Fruit fly (Drosophila melanogaster) whole organism, embryonic: ENCODE measurements around the gene Oatp30B.

Source experiments
- Aef1 ChIP-seq: fragments of 200-800 bp; sonication (Bioruptor generic); IDR thresholded peaks from 3 replicates; pipeline ENCODE4 v1.3.6; 2022; ENCODE audit warnings: missing biosample characterization, missing genetic modification characterization
- Atf3 ChIP-seq: fragments of 200-800 bp; sonication (Bioruptor generic); optimal IDR thresholded peaks from 3 replicates; lab custom pipeline; 2016; ENCODE audit warnings: missing biosample characterization, missing genetic modification characterization
- B-H2 ChIP-seq: fragments of 200-800 bp; sonication (Bioruptor generic); optimal IDR thresholded peaks from 2 replicates; lab custom pipeline; 2018; ENCODE audit warnings: missing biosample characterization, mild to moderate bottlenecking, missing genetic modification characterization
- BEAF-32 ChIP-seq: fragments of 200-800 bp; sonication (Bioruptor generic); optimal IDR thresholded peaks from 3 replicates; lab custom pipeline; 2017; ENCODE audit warnings: missing biosample characterization, missing genetic modification characterization, mild to moderate bottlenecking, moderate library complexity, missing genetic modification reagents
- Bgb ChIP-seq: fragments of 200-800 bp; sonication (Bioruptor generic); IDR thresholded peaks from 2 replicates; pipeline ENCODE4 v1.3.6; 2022; ENCODE audit warnings: missing biosample characterization, missing genetic modification characterization; ENCODE audit not compliant: partially characterized antibody
- Blimp-1 ChIP-seq: fragments of 200-800 bp; sonication (Bioruptor generic); optimal IDR thresholded peaks from 3 replicates; lab custom pipeline; 2018; ENCODE audit warnings: missing biosample characterization, missing genetic modification characterization, mild to moderate bottlenecking, moderate library complexity, missing genetic modification reagents
- CG10274 ChIP-seq: fragments of 200-800 bp; sonication (Bioruptor generic); optimal IDR thresholded peaks from 3 replicates; lab custom pipeline; 2017; ENCODE audit warnings: missing biosample characterization, mild to moderate bottlenecking, missing genetic modification characterization
- CG10321 ChIP-seq: fragments of 200-800 bp; sonication (Bioruptor generic); IDR thresholded peaks from 2 replicates; pipeline ENCODE4 v1.3.6; 2022; ENCODE audit warnings: missing biosample characterization, missing genetic modification characterization
- CG11504 ChIP-seq: fragments of 200-800 bp; sonication (Bioruptor generic); optimal IDR thresholded peaks from 3 replicates; lab custom pipeline; 2019; ENCODE audit warnings: missing biosample characterization, mild to moderate bottlenecking, missing genetic modification characterization, moderate library complexity
- CG11560 ChIP-seq: fragments of 200-800 bp; sonication (Bioruptor generic); IDR thresholded peaks from 3 replicates; pipeline ENCODE4 v1.3.6; 2022; ENCODE audit warnings: missing biosample characterization, missing genetic modification characterization
- CG13296 ChIP-seq: fragments of 200-800 bp; sonication (Bioruptor generic); optimal IDR thresholded peaks from 3 replicates; lab custom pipeline; 2018; ENCODE audit warnings: missing biosample characterization, mild to moderate bottlenecking, missing genetic modification characterization
- CG15514 ChIP-seq: fragments of 200-800 bp; sonication (Bioruptor generic); optimal IDR thresholded peaks from 3 replicates; lab custom pipeline; 2017; ENCODE audit warnings: missing biosample characterization, missing genetic modification characterization, mild to moderate bottlenecking, moderate library complexity, missing genetic modification reagents
- CG15601 ChIP-seq: fragments of 200-800 bp; sonication (Bioruptor generic); optimal IDR thresholded peaks from 3 replicates; lab custom pipeline; 2019; ENCODE audit warnings: missing biosample characterization, mild to moderate bottlenecking, missing genetic modification characterization, moderate library complexity
- CG17361 ChIP-seq: fragments of 200-800 bp; sonication (Bioruptor generic); IDR thresholded peaks from 3 replicates; pipeline ENCODE4 v1.3.6; 2022; ENCODE audit warnings: missing biosample characterization, missing genetic modification characterization
- CG17829 ChIP-seq: fragments of 200-800 bp; optimal IDR thresholded peaks from 2 replicates; lab custom pipeline; 2019; ENCODE audit warnings: missing biosample characterization, mild to moderate bottlenecking, missing genetic modification characterization, moderate library complexity
- CG2875 ChIP-seq: fragments of 200-800 bp; sonication (Bioruptor generic); optimal IDR thresholded peaks from 2 replicates; lab custom pipeline; 2017; ENCODE audit warnings: missing biosample characterization, mild to moderate bottlenecking, missing genetic modification characterization, missing genetic modification reagents
- CG33557 ChIP-seq: fragments of 200-800 bp; sonication (Bioruptor generic); optimal IDR thresholded peaks from 2 replicates; lab custom pipeline; 2019; ENCODE audit warnings: missing biosample characterization, mild to moderate bottlenecking, missing genetic modification characterization, moderate library complexity
- CG4360 ChIP-seq: fragments of 200-800 bp; sonication (Bioruptor generic); IDR thresholded peaks from 2 replicates; pipeline ENCODE4 v1.3.6; 2022; ENCODE audit warnings: missing biosample characterization, missing genetic modification characterization
- CG4424 ChIP-seq: fragments of 200-800 bp; sonication (Bioruptor generic); optimal IDR thresholded peaks from 3 replicates; lab custom pipeline; 2016; ENCODE audit warnings: missing biosample characterization, missing genetic modification characterization
- CG7928 ChIP-seq: fragments of 200-800 bp; sonication (Bioruptor generic); optimal IDR thresholded peaks from 2 replicates; lab custom pipeline; 2017; ENCODE audit warnings: missing biosample characterization, mild to moderate bottlenecking, missing genetic modification characterization
- CG8478 ChIP-seq: fragments of >200 bp; optimal IDR thresholded peaks from 2 replicates; lab custom pipeline; 2018
- CG8924 ChIP-seq: fragments of 200-800 bp; optimal IDR thresholded peaks from 3 replicates; lab custom pipeline; 2019; ENCODE audit warnings: missing biosample characterization, mild to moderate bottlenecking, missing genetic modification characterization, moderate library complexity
- CG9437 ChIP-seq: fragments of 200-800 bp; sonication (Bioruptor generic); optimal IDR thresholded peaks from 2 replicates; lab custom pipeline; 2018; ENCODE audit warnings: missing biosample characterization, mild to moderate bottlenecking, missing genetic modification characterization
- Camta ChIP-seq: fragments of 200-800 bp; sonication (Bioruptor generic); optimal IDR thresholded peaks from 2 replicates; lab custom pipeline; 2016; ENCODE audit warnings: missing biosample characterization, missing genetic modification characterization
- Dbx ChIP-seq: fragments of 200-800 bp; sonication (Bioruptor generic); IDR thresholded peaks from 3 replicates; pipeline ENCODE4 v1.3.6; 2022; ENCODE audit warnings: missing biosample characterization, missing genetic modification characterization
- Drgx ChIP-seq: fragments of 200-800 bp; sonication (Bioruptor generic); IDR thresholded peaks from 2 replicates; pipeline ENCODE4 v1.3.6; 2022; ENCODE audit warnings: missing biosample characterization, missing genetic modification characterization
- Fer1 ChIP-seq: fragments of 200-800 bp; sonication (Bioruptor generic); optimal IDR thresholded peaks from 2 replicates; lab custom pipeline; 2017; ENCODE audit warnings: missing biosample characterization, mild to moderate bottlenecking, missing genetic modification characterization
- Med ChIP-seq: fragments of 200-800 bp; sonication (Bioruptor generic); peaks from one replicate; lab custom pipeline; 2016; ENCODE audit warnings: missing biosample characterization, missing genetic modification characterization, mild to moderate bottlenecking, inconsistent platforms, moderate library complexity
- PHDP ChIP-seq: fragments of 200-800 bp; sonication (Bioruptor generic); optimal IDR thresholded peaks from 3 replicates; lab custom pipeline; 2018; ENCODE audit warnings: missing biosample characterization, mild to moderate bottlenecking, missing genetic modification characterization, moderate library complexity
- Pdp1 ChIP-seq, 2 experiments: fragments of 200-800 bp; sonication (Bioruptor generic); optimal IDR thresholded peaks; 3 replicates each; lab custom pipeline; 2016; ENCODE audit warnings: missing biosample characterization in 2 of 2, missing genetic modification characterization in 2 of 2, mild to moderate bottlenecking in 1 of 2, moderate library complexity in 1 of 2
- Rfx ChIP-seq: fragments of 200-800 bp; sonication (Bioruptor generic); IDR thresholded peaks from 2 replicates; pipeline ENCODE4 v1.3.6; 2022; ENCODE audit warnings: missing biosample characterization, missing genetic modification characterization
- Xbp1 ChIP-seq: fragments of 200-800 bp; sonication (Bioruptor generic); optimal IDR thresholded peaks from 3 replicates; lab custom pipeline; 2016; ENCODE audit warnings: missing biosample characterization, mild to moderate bottlenecking, missing genetic modification characterization
- amos ChIP-seq: fragments of 200-800 bp; sonication (Bioruptor generic); IDR thresholded peaks from 2 replicates; pipeline ENCODE4 v1.3.6; 2022; ENCODE audit warnings: missing biosample characterization, missing genetic modification characterization; ENCODE audit not compliant: partially characterized antibody
- bab2 ChIP-seq: fragments of 200-800 bp; sonication (Bioruptor generic); optimal IDR thresholded peaks from 2 replicates; lab custom pipeline; 2016; ENCODE audit warnings: missing biosample characterization, missing genetic modification characterization
- bbx ChIP-seq: fragments of 200-800 bp; sonication (Bioruptor generic); IDR thresholded peaks from 2 replicates; pipeline ENCODE4 v1.3.6; 2022; ENCODE audit warnings: missing biosample characterization, missing genetic modification characterization; ENCODE audit not compliant: partially characterized antibody
- danr ChIP-seq: fragments of 200-800 bp; sonication (Bioruptor generic); IDR thresholded peaks from 2 replicates; pipeline ENCODE4 v1.3.6; 2022; ENCODE audit warnings: missing biosample characterization, missing genetic modification characterization
- eve ChIP-seq, 2 experiments: fragments of >200 bp; optimal IDR thresholded peaks; 2 replicates each; lab custom pipeline; 2017; ENCODE audit warnings: missing biosample characterization in 2 of 2, missing genetic modification characterization in 2 of 2
- ftz-f1 ChIP-seq: fragments of 200-800 bp; sonication (Bioruptor generic); optimal IDR thresholded peaks from 2 replicates; lab custom pipeline; 2016; ENCODE audit warnings: missing biosample characterization, missing genetic modification characterization
- h ChIP-seq: fragments of >200 bp; optimal IDR thresholded peaks from 2 replicates; lab custom pipeline; 2017
- kah ChIP-seq: fragments of 200-800 bp; sonication (Bioruptor generic); optimal IDR thresholded peaks from 2 replicates; lab custom pipeline; 2018; ENCODE audit warnings: missing biosample characterization, mild to moderate bottlenecking, missing genetic modification characterization
- kni ChIP-seq: fragments of 200-800 bp; sonication (Bioruptor generic); optimal IDR thresholded peaks from 3 replicates; lab custom pipeline; 2017; ENCODE audit warnings: mild to moderate bottlenecking, missing biosample characterization, missing genetic modification reagents, missing genetic modification characterization
- lov ChIP-seq, 2 experiments: fragments of 200-800 bp in 1 of 2; fragments of >200 bp in 1 of 2; sonication (Bioruptor generic) in 1 of 2; IDR thresholded peaks in 1 of 2; optimal IDR thresholded peaks in 1 of 2; 2 replicates in 1 of 2; 3 replicates in 1 of 2; pipeline versions ENCODE4 v1.3.6 to Lab custom; 2017 to 2022; ENCODE audit warnings: missing biosample characterization in 1 of 2, missing genetic modification characterization in 1 of 2
- odd ChIP-seq: fragments of 200-800 bp; sonication (Bioruptor generic); optimal IDR thresholded peaks from 2 replicates; lab custom pipeline; 2017; ENCODE audit warnings: missing biosample characterization, mild to moderate bottlenecking, missing genetic modification characterization
- rib ChIP-seq: fragments of 200-800 bp; sonication (Bioruptor generic); IDR thresholded peaks from 2 replicates; pipeline ENCODE4 v1.3.6; 2022; ENCODE audit warnings: missing biosample characterization, missing genetic modification characterization
- salm ChIP-seq: fragments of 200-800 bp; sonication (Bioruptor generic); optimal IDR thresholded peaks from 2 replicates; lab custom pipeline; 2018; ENCODE audit warnings: missing biosample characterization, mild to moderate bottlenecking, missing genetic modification characterization
- schlank ChIP-seq: fragments of 200-800 bp; sonication (Bioruptor generic); optimal IDR thresholded peaks from 2 replicates; lab custom pipeline; 2018; ENCODE audit warnings: missing biosample characterization, mild to moderate bottlenecking, missing genetic modification characterization
- sens ChIP-seq: fragments of 200-800 bp; sonication (Bioruptor generic); peaks from one replicate; lab custom pipeline; 2016; ENCODE audit warnings: missing biosample characterization, missing genetic modification characterization
- stwl ChIP-seq: fragments of 200-800 bp; sonication (Bioruptor generic); optimal IDR thresholded peaks from 3 replicates; lab custom pipeline; 2018; ENCODE audit warnings: missing biosample characterization, mild to moderate bottlenecking, missing genetic modification characterization, moderate library complexity
- sug ChIP-seq: fragments of 200-800 bp; optimal IDR thresholded peaks from 2 replicates; lab custom pipeline; 2019; ENCODE audit warnings: missing biosample characterization, mild to moderate bottlenecking, missing genetic modification characterization, moderate library complexity
- tx ChIP-seq: fragments of 200-800 bp; sonication (Bioruptor generic); optimal IDR thresholded peaks from 2 replicates; lab custom pipeline; 2016; ENCODE audit warnings: missing biosample characterization, missing genetic modification characterization
- zen ChIP-seq: fragments of 200-800 bp; sonication (Bioruptor generic); optimal IDR thresholded peaks from 3 replicates; lab custom pipeline; 2018; ENCODE audit warnings: missing biosample characterization, mild to moderate bottlenecking, missing genetic modification characterization, moderate library complexity

Gene Oatp30B

dm6 chr2L:9495418-9495779, 25.6 kb upstream of the Oatp30B start, which contains the start of gene CG33298 (continued):
- TF ChIP-seq Fer1 (GFP tag; lab: Kevin White, UChicago) (peak; percentile 19), Atf3 (GFP tag; lab: Kevin White, UChicago) (no peak), Blimp-1 (peak; percentile 72), Rfx (GFP tag; lab: Robert Waterston, UW) (peak; percentile 18; the same call in 1 of the 2 replicates), CG8924 (tag; lab: Kevin White, UChicago) (peak; percentile 25), CG13296 (peak; percentile 6), schlank (tag; lab: Kevin White, UChicago) (no peak), CG15601 (tag; lab: Kevin White, UChicago) (peak; percentile 67), bbx (GFP tag; lab: Robert Waterston, UW) (peak; percentile 61; the same call in 1 of the 2 replicates), Pdp1 (GFP tag; optimal IDR thresholded peaks at IDR 0.05; lab: Kevin White, UChicago) (peak in 1 of 2 experiments; percentile 28), rib (GFP tag; lab: Robert Waterston, UW) (0 out of 2 replicates have a peak, but pooled peaks have one; percentile 15), eve (GFP tag; optimal IDR thresholded peaks at IDR 0.05; lab: Kevin White, UChicago) (no peak), CG8478 (lab: Kevin White, UChicago) (no peak), CG11560 (tag; lab: Robert Waterston, UW) (no peak), lov (optimal IDR thresholded peaks at IDR 0.05; lab: Kevin White, UChicago) (no peak), lov (GFP tag; IDR thresholded peaks at IDR 0.05; lab: Robert Waterston, UW) (no peak), tx (GFP tag; lab: Kevin White, UChicago) (no peak), CG10321 (GFP tag; lab: Robert Waterston, UW) (no peak), CG9437 (GFP tag; lab: Kevin White, UChicago) (no peak), PHDP (no peak), Xbp1 (no peak), CG10274 (GFP tag; lab: Kevin White, UChicago) (no peak), Med (peak; percentile 37), B-H2 (GFP tag; lab: Kevin White, UChicago) (no peak), odd (GFP tag; lab: Kevin White, UChicago) (peak; percentile 10), CG15514 (GFP tag; lab: Kevin White, UChicago) (peak; percentile 30), CG17829 (peak; percentile 6), kni (peak; percentile 40), bab2 (GFP tag; lab: Kevin White, UChicago) (no peak), amos (GFP tag; lab: Robert Waterston, UW) (peak; percentile 52; the same call in 1 of the 2 replicates), Bgb (GFP tag; lab: Robert Waterston, UW) (peak; percentile 32; the same call in 1 of the 2 replicates), stwl (tag; lab: Kevin White, UChicago) (peak; percentile 37), zen (no peak), sens (GFP tag; lab: Kevin White, UChicago) (peak; percentile 78), Dbx (0 out of 3 replicates have a peak, but pooled peaks have one; percentile 11), BEAF-32 (GFP tag; lab: Kevin White, UChicago) (peak; percentile 35), CG2875 (no peak), ftz-f1 (GFP tag; lab: Kevin White, UChicago) (no peak), CG4424 (GFP tag; lab: Kevin White, UChicago) (no peak), danr (GFP tag; lab: Robert Waterston, UW) (no peak)

dm6 chr2L:9495870-9496269, 25.1 kb upstream of the Oatp30B start:
- TF ChIP-seq CG11504 (tag; lab: Kevin White, UChicago) (peak; percentile 79), amos (GFP tag; lab: Robert Waterston, UW) (no peak), CG33557 (GFP tag; lab: Kevin White, UChicago) (no peak), Camta (GFP tag; lab: Kevin White, UChicago) (no peak), schlank (tag; lab: Kevin White, UChicago) (no peak), kah (GFP tag; lab: Kevin White, UChicago) (no peak), sug (tag; lab: Kevin White, UChicago) (no peak), Aef1 (GFP tag; lab: Robert Waterston, UW) (no peak), salm (tag; lab: Kevin White, UChicago) (no peak), CG4360 (GFP tag; lab: Robert Waterston, UW) (peak; percentile 74), Drgx (GFP tag; lab: Robert Waterston, UW) (no peak), h (lab: Kevin White, UChicago) (no peak), CG7928 (GFP tag; lab: Kevin White, UChicago) (no peak), eve (GFP tag; optimal IDR thresholded peaks at IDR 0.05; lab: Kevin White, UChicago) (peak in 1 of 2 experiments; percentile 49), Blimp-1 (no peak), CG17361 (GFP tag; lab: Robert Waterston, UW) (no peak)
